Worm (Caenorhabditis elegans): ENCODE measurements around the gene H13N06.2.

- TF ChIP-seq zag-1 (tag; optimal IDR thresholded peaks at IDR 0.05) (no peak), fkh-10 (GFP tag; optimal IDR thresholded peaks at IDR 0.05) (no peak), nhr-28 (tag; optimal IDR thresholded peaks at IDR 0.05) (no peak), F10B5.3 (tag; optimal IDR thresholded peaks at IDR 0.05) (no peak), R02D3.7 (tag; optimal IDR thresholded peaks at IDR 0.05) (no peak), jun-1 (tag; optimal IDR thresholded peaks at IDR 0.05) (no peak), lin-38 (GFP tag; IDR thresholded peaks at IDR 0.05) (no peak), pha-4 (GFP tag; IDR thresholded peaks at IDR 0.05) (no peak), pha-4 (tag; optimal IDR thresholded peaks at IDR 0.05) (no peak), skn-1 (tag; optimal IDR thresholded peaks at IDR 0.05) (no peak), Y48G9A.11 (GFP tag; IDR thresholded peaks at IDR 0.05) (no peak), pqm-1 (tag; optimal IDR thresholded peaks at IDR 0.05) (no peak), cey-2 (tag; optimal IDR thresholded peaks at IDR 0.05; ENCODE audit: borderline replicate concordance, insufficient read depth) (no peak), ceh-28 (tag; optimal IDR thresholded peaks at IDR 0.05) (no peak)
These were observed 19.2 kb upstream of the H13N06.2 start for ce11 chrX:15468657-15469056.

Data from whole organism, L4 larva.